Worm (Caenorhabditis elegans) whole organism, L2 larva: ENCODE data around the gene C28C12.11.

Experiments
- ama-1 ChIP-seq: fragments of 150-350 bp; optimal IDR thresholded peaks from 2 replicates; lab custom pipeline; 2018; ENCODE audit warnings: inconsistent platforms
- fos-1 ChIP-seq: fragments of 150-350 bp; optimal IDR thresholded peaks from 2 replicates; lab custom pipeline; 2014; ENCODE audit warnings: missing biosample characterization, missing genetic modification characterization
- nhr-237 ChIP-seq: fragments of 150-350 bp; optimal IDR thresholded peaks from 2 replicates; lab custom pipeline; 2014; ENCODE audit warnings: missing biosample characterization, missing genetic modification characterization
- snpc-4 ChIP-seq: fragments of 150-350 bp; optimal IDR thresholded peaks from 2 replicates; lab custom pipeline; 2014; ENCODE audit warnings: missing biosample characterization, missing genetic modification characterization
- ztf-11 ChIP-seq: sonication (generic microtip); optimal IDR thresholded peaks from 2 replicates; lab custom pipeline; 2017; ENCODE audit warnings: missing biosample characterization, missing genetic modification characterization

- TF ChIP-seq ama-1 (lab: Kevin White, UChicago) (no peak), nhr-237 (no peak), ztf-11 (tag; lab: Kevin White, UChicago) (no peak), fos-1 (tag; lab: Kevin White, UChicago) (no peak), snpc-4 (tag; lab: Kevin White, UChicago) (no peak)
Measured at ce11 chrIV:8461177-8461576, 12.7 kb upstream of the C28C12.11 start.
